Fruit fly (Drosophila melanogaster): ENCODE measurements around the gene morgue.
A peak's percentile ranks its signal among the peaks of the same experiment; 100 is the strongest.

morgue gene

dm6 chr2L:4444457-4444856 is at the start of gene morgue, which contains the start of gene Elp3:
Gene morgue (minus strand): TSS chr2L:4444680.
Gene Elp3 (plus strand): TSS chr2L:4444732.
- TF ChIP-seq Hr78 (GFP tag; optimal IDR thresholded peaks at IDR 0.05), result no peak
- peak; percentile 34 for TF ChIP-seq Myc (optimal IDR thresholded peaks at IDR 0.05)

- TF ChIP-seq Hr78 (GFP tag; optimal IDR thresholded peaks at IDR 0.05) (no peak), GATAd (GFP tag; optimal IDR thresholded peaks at IDR 0.05) (no peak), dl (GFP tag; optimal IDR thresholded peaks at IDR 0.05; ENCODE audit: insufficient read depth in 1 of 2, partially characterized antibody in 2 of 2) (no peak), Mio (GFP tag; optimal IDR thresholded peaks at IDR 0.05) (no peak), fru (GFP tag; optimal IDR thresholded peaks at IDR 0.05) (no peak), woc (GFP tag; optimal IDR thresholded peaks at IDR 0.05) (no peak), Dif (GFP tag; optimal IDR thresholded peaks at IDR 0.05; ENCODE audit: partially characterized antibody) (no peak), Jra (GFP tag; optimal IDR thresholded peaks at IDR 0.05) (no peak), br (GFP tag; optimal IDR thresholded peaks at IDR 0.05) (no peak), psq (GFP tag; optimal IDR thresholded peaks at IDR 0.05) (no peak), Sp1 (GFP tag; optimal IDR thresholded peaks at IDR 0.05) (no peak), foxo (GFP tag; optimal IDR thresholded peaks at IDR 0.05) (no peak)
Observed at dm6 chr2L:4477978-4478377, 33.5 kb upstream of the morgue start.

- TF ChIP-seq CG32264 (GFP tag; optimal IDR thresholded peaks at IDR 0.05) (no peak), usp (GFP tag; optimal IDR thresholded peaks at IDR 0.05) (no peak), dsf (GFP tag; optimal IDR thresholded peaks at IDR 0.05; ENCODE audit: borderline replicate concordance) (no peak), sv (GFP tag; optimal IDR thresholded peaks at IDR 0.05) (no peak), ey (GFP tag; optimal IDR thresholded peaks at IDR 0.05) (no peak), Myc (optimal IDR thresholded peaks at IDR 0.05) (no peak), tai (GFP tag; optimal IDR thresholded peaks at IDR 0.05) (no peak), Sp1 (GFP tag; optimal IDR thresholded peaks at IDR 0.05) (no peak), foxo (GFP tag; optimal IDR thresholded peaks at IDR 0.05) (no peak), h (GFP tag; optimal IDR thresholded peaks at IDR 0.05) (peak; percentile 52), lola (GFP tag; optimal IDR thresholded peaks at IDR 0.05) (no peak), Dif (GFP tag; optimal IDR thresholded peaks at IDR 0.05; ENCODE audit: partially characterized antibody) (peak; percentile 28), HLH106 (tag; optimal IDR thresholded peaks at IDR 0.05) (no peak)
Observed at dm6 chr2L:4476672-4477273, 32.3 kb upstream of the morgue start, which contains the start of gene ine. Gene ine (minus strand): TSS chr2L:4477022.

dm6 chr2L:4475422-4475821 is 30.9 kb upstream of the morgue start:
- TF ChIP-seq Myc (optimal IDR thresholded peaks at IDR 0.05), result no peak
- TF ChIP-seq foxo (GFP tag; optimal IDR thresholded peaks at IDR 0.05), result no peak
- no peak for TF ChIP-seq dl (GFP tag; optimal IDR thresholded peaks at IDR 0.05; ENCODE audit: insufficient read depth in 1 of 2, partially characterized antibody in 2 of 2)
- TF ChIP-seq GATAd (GFP tag; optimal IDR thresholded peaks at IDR 0.05), result no peak
- peak; percentile 22 for TF ChIP-seq h (GFP tag; optimal IDR thresholded peaks at IDR 0.05)
- TF ChIP-seq jim (GFP tag; optimal IDR thresholded peaks at IDR 0.05), result no peak
- no peak for TF ChIP-seq OdsH (GFP tag; optimal IDR thresholded peaks at IDR 0.05)
- no peak for TF ChIP-seq sage (GFP tag; optimal IDR thresholded peaks at IDR 0.05)
- no peak for TF ChIP-seq sv (GFP tag; optimal IDR thresholded peaks at IDR 0.05)
- TF ChIP-seq fru (GFP tag; optimal IDR thresholded peaks at IDR 0.05), result peak; percentile 23
- no peak for TF ChIP-seq pan (optimal IDR thresholded peaks at IDR 0.05)
- no peak for TF ChIP-seq Mio (GFP tag; optimal IDR thresholded peaks at IDR 0.05)

- TF ChIP-seq Hnf4 (GFP tag; optimal IDR thresholded peaks at IDR 0.05) (no peak), pan (optimal IDR thresholded peaks at IDR 0.05) (no peak), CG9705 (GFP tag; optimal IDR thresholded peaks at IDR 0.05) (no peak), dsf (GFP tag; optimal IDR thresholded peaks at IDR 0.05; ENCODE audit: borderline replicate concordance) (no peak), Hr83 (GFP tag; optimal IDR thresholded peaks at IDR 0.05; ENCODE audit: poor library complexity, severe bottlenecking) (no peak), Myc (optimal IDR thresholded peaks at IDR 0.05) (peak; percentile 18), woc (GFP tag; optimal IDR thresholded peaks at IDR 0.05) (peak; percentile 74), sage (GFP tag; optimal IDR thresholded peaks at IDR 0.05) (no peak), dmrt93B (GFP tag; optimal IDR thresholded peaks at IDR 0.05) (no peak), jim (GFP tag; optimal IDR thresholded peaks at IDR 0.05) (no peak)
Observed at dm6 chr2L:4464946-4465345, 20.5 kb upstream of the morgue start, which contains the start of gene FIG4. Gene FIG4 (plus strand): TSS chr2L:4465174.

Measured in whole organism, wandering third instar larva.